Fruit fly (Drosophila melanogaster): ENCODE results near the gene CG15894.

CG15894 gene

DNA sequence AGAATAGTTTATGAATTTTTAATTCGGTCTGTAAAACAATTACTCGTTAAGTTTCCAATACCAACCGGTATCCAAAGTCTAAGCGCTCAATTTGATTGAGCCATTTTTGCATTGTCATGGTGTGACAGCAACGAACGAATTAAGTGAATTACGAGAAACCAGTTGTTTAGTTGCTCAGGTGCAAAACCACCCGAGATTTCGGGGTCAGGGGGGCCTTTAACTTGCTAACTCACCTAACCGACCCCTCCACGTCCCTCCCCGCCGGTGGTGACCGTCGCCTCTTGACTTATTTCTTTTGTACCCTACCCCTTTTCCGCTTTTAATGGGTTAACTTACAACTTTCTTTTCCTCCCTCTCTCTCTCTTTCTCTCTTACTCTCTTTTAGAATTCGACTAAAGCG is 32.7 kb downstream of the CG15894 start:
- TF ChIP-seq Pif1A (GFP tag; optimal IDR thresholded peaks at IDR 0.05) (no peak), D1 (tag; optimal IDR thresholded peaks at IDR 0.05) (no peak), CG17806 (tag; optimal IDR thresholded peaks at IDR 0.05) (no peak), gl (tag; optimal IDR thresholded peaks at IDR 0.05) (no peak), EcR (GFP tag; optimal IDR thresholded peaks at IDR 0.05) (peak; percentile 1)

DNA sequence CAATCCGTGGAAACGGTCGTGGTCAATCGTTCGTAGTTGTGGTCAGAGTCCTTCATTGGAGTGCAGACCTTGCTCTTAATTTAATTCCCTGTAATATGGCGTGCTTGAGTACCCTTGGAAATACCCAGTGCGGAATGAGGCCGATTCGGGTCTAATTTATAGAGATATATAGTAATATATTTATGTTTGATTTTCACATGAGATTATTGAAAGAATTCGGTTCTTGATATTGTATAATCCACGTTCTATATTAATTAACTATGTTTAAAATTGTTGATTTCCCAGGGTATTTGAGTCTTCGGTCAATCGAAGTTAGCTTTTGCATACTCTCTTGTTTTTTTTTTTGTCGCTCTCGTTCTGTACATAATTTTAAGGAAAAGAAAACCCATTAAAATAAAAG is 34.3 kb downstream of the CG15894 start:
- peak; percentile 13 for TF ChIP-seq CG15710 (tag; optimal IDR thresholded peaks at IDR 0.05)
- TF ChIP-seq Pif1B (GFP tag; optimal IDR thresholded peaks at IDR 0.05): peak; percentile 24
- TF ChIP-seq CG17806 (tag; optimal IDR thresholded peaks at IDR 0.05): peak; percentile 29
- TF ChIP-seq CG4496 (GFP tag; IDR thresholded peaks at IDR 0.05): no peak
- no peak for TF ChIP-seq rn (GFP tag; IDR thresholded peaks at IDR 0.05)
- TF ChIP-seq Snoo (tag; optimal IDR thresholded peaks at IDR 0.05): peak; percentile 7
- no peak for TF ChIP-seq Ets98B (GFP tag; IDR thresholded peaks at IDR 0.05)
- no peak for TF ChIP-seq gl (tag; optimal IDR thresholded peaks at IDR 0.05)
- no peak for TF ChIP-seq EcR (GFP tag; optimal IDR thresholded peaks at IDR 0.05)
- TF ChIP-seq CG9948 (tag; optimal IDR thresholded peaks at IDR 0.05): peak; percentile 45
- TF ChIP-seq CG13204 (GFP tag; optimal IDR thresholded peaks at IDR 0.05): no peak
- TF ChIP-seq CG8159 (tag; optimal IDR thresholded peaks at IDR 0.05): peak; percentile 51
- TF ChIP-seq D1 (tag; optimal IDR thresholded peaks at IDR 0.05): no peak
- TF ChIP-seq CG8301 (tag; optimal IDR thresholded peaks at IDR 0.05): peak; percentile 19
- TF ChIP-seq CG14655 (GFP tag; optimal IDR thresholded peaks at IDR 0.05): peak; percentile 45
- TF ChIP-seq Pif1A (GFP tag; optimal IDR thresholded peaks at IDR 0.05): no peak
- TF ChIP-seq CG34367 (tag; optimal IDR thresholded peaks at IDR 0.05): peak; percentile 45
- TF ChIP-seq fd96Ca (GFP tag; IDR thresholded peaks at IDR 0.05): no peak
- TF ChIP-seq CG10348 (GFP tag; IDR thresholded peaks at IDR 0.05): no peak
- TF ChIP-seq CG12605 (GFP tag; IDR thresholded peaks at IDR 0.05): no peak
- TF ChIP-seq CG32121 (GFP tag; IDR thresholded peaks at IDR 0.05): no peak

DNA sequence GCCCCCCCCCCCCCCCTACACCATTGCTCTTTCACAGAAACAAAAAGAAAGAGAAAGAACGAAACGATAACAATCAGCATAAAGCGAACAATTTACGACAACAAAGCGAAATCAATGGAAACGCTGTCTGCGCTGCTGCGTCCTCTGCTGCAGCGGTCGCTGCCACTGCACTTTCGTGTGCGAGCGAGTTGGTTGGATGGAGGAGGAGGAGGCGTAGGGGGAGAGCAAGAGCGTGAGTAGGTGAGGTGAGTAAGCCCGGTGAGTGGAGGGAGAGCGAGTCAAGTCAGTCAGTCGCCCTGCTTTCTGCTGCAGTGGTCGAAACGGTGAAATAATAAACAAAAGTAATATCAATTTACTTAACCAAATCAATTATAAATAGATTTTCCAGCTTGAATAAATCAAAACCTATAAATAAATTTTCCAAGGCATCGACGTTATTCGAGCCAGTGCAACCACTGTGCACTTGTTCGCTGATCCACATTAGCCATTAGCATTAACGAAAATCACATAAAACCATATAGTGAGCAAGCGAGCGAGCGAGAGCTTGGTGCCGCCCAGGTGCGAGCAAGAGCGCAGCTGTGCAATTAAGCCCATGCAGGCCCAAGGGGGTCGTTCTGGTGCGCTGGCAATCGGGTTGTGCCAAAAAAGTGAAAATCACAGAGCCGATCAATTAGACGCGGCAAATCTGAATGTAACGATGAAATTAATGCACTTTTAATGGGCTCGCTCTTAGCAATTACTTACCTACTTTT is 35.0 kb downstream of the CG15894 start:
- peak; percentile 71 for TF ChIP-seq CG14655 (GFP tag; optimal IDR thresholded peaks at IDR 0.05)
- TF ChIP-seq EcR (GFP tag; optimal IDR thresholded peaks at IDR 0.05): peak; percentile 98
- peak; percentile 97 for TF ChIP-seq fd96Ca (GFP tag; IDR thresholded peaks at IDR 0.05)
- peak; percentile 40 for TF ChIP-seq CG34367 (tag; optimal IDR thresholded peaks at IDR 0.05)
- TF ChIP-seq CG12605 (GFP tag; IDR thresholded peaks at IDR 0.05): peak; percentile 91
- peak; percentile 77 for TF ChIP-seq rn (GFP tag; IDR thresholded peaks at IDR 0.05)
- peak; percentile 34 for TF ChIP-seq CG13204 (GFP tag; optimal IDR thresholded peaks at IDR 0.05)
- peak; percentile 86 for TF ChIP-seq Pif1B (GFP tag; optimal IDR thresholded peaks at IDR 0.05)
- peak; percentile 40 for TF ChIP-seq CG15710 (tag; optimal IDR thresholded peaks at IDR 0.05)
- peak; percentile 98 for TF ChIP-seq Ets98B (GFP tag; IDR thresholded peaks at IDR 0.05)
- peak; percentile 98 for TF ChIP-seq CG4496 (GFP tag; IDR thresholded peaks at IDR 0.05)
- TF ChIP-seq CG8159 (tag; optimal IDR thresholded peaks at IDR 0.05): peak; percentile 57
- peak; percentile 63 for TF ChIP-seq CG17806 (tag; optimal IDR thresholded peaks at IDR 0.05)
- TF ChIP-seq CG32121 (GFP tag; IDR thresholded peaks at IDR 0.05): peak; percentile 97
- TF ChIP-seq CG9948 (tag; optimal IDR thresholded peaks at IDR 0.05): peak; percentile 39
- peak; percentile 72 for TF ChIP-seq Snoo (tag; optimal IDR thresholded peaks at IDR 0.05)
- TF ChIP-seq D1 (tag; optimal IDR thresholded peaks at IDR 0.05): no peak
- peak; percentile 77 for TF ChIP-seq CG8301 (tag; optimal IDR thresholded peaks at IDR 0.05)
- TF ChIP-seq gl (tag; optimal IDR thresholded peaks at IDR 0.05): peak; percentile 49
- peak; percentile 73 for TF ChIP-seq CG10348 (GFP tag; IDR thresholded peaks at IDR 0.05)
- peak; percentile 87 for TF ChIP-seq Pif1A (GFP tag; optimal IDR thresholded peaks at IDR 0.05)

DNA sequence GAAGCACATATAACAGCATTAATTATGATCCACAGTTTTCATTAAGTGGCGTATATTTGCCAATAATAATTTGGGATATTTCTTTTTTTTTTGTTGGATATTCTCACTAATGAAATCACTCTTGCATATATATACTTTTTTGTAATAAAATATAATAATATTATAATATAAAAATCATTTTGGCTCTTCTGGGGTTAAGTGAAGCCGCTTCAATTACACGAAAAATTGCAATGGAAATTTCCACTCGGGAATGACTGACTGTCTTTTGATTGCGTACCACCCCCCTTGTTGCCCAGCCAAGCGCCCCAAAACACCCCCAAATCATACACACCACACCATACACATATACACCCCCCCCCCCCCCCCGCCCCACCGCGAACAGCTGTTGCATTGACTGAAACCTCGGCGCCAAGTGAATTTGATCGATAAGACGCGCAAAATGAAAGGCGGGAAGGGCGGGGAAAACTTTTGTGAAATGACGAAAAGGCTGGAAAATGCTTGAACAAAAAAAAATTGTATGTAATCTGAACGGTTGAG is 35.6 kb downstream of the CG15894 start:
- peak; percentile 18 for TF ChIP-seq CG15710 (tag; optimal IDR thresholded peaks at IDR 0.05)
- TF ChIP-seq CG12605 (GFP tag; IDR thresholded peaks at IDR 0.05): no peak

DNA sequence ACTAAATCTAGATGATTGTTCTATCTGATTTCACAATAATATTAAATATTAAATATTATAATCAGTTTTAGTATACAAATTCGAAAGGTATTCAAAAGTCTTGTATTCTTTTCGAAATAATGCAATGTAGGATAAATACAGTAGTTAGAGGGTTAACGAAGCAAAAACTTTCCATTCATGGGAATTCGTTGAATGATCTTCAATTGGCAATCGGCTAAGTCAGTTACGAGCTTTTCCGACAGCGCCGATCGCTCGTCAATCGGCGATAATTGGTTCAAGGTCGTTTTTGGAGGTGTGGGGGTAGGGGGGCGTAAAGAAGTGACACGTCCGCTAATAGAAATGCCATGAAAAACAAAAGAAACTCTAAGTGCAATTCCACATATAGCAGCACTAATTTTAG is 37.1 kb downstream of the CG15894 start:
- no peak for TF ChIP-seq CG34367 (tag; optimal IDR thresholded peaks at IDR 0.05)
- TF ChIP-seq rn (GFP tag; IDR thresholded peaks at IDR 0.05): no peak
- TF ChIP-seq CG14655 (GFP tag; optimal IDR thresholded peaks at IDR 0.05): no peak
- TF ChIP-seq CG32121 (GFP tag; IDR thresholded peaks at IDR 0.05): peak; percentile 27; the same call in 1 of the 2 replicates

DNA sequence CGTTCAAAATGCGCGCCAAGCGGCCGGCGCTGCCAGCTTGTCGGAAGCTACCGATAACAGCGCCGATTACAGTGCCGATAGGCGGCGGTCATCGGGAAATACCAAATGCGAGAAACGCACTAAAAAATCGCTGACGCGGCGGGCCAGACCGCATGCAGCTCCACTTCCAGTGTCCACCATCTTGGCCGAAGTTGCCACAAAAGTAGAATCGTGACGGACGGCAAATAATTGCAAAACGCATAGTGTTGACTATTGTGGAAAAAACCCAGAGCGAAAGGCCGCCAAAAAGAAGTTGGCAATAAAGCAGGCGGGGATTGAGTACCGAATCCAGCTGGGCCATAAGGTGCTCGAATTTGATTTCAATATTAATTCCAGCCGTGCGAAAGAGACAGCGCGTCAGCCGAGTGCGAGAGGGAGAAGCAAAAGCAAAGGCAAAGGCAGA is 37.9 kb downstream of the CG15894 start, which contains the start of gene CG3847:
CG3847 (plus strand) TSS at position 178 of the 442 bp plus-strand sequence.
- no peak for TF ChIP-seq Pif1B (GFP tag; optimal IDR thresholded peaks at IDR 0.05)
- peak; percentile 11 for TF ChIP-seq CG15710 (tag; optimal IDR thresholded peaks at IDR 0.05)
- no peak for TF ChIP-seq CG17806 (tag; optimal IDR thresholded peaks at IDR 0.05)
- no peak for TF ChIP-seq CG13204 (GFP tag; optimal IDR thresholded peaks at IDR 0.05)
- no peak; the same call in 1 of the 2 replicates for TF ChIP-seq Ets98B (GFP tag; IDR thresholded peaks at IDR 0.05)
- no peak for TF ChIP-seq fd96Ca (GFP tag; IDR thresholded peaks at IDR 0.05)
- TF ChIP-seq CG14655 (GFP tag; optimal IDR thresholded peaks at IDR 0.05): no peak
- no peak for TF ChIP-seq CG34367 (tag; optimal IDR thresholded peaks at IDR 0.05)
- no peak for TF ChIP-seq EcR (GFP tag; optimal IDR thresholded peaks at IDR 0.05)
- no peak for TF ChIP-seq CG8301 (tag; optimal IDR thresholded peaks at IDR 0.05)
- TF ChIP-seq gl (tag; optimal IDR thresholded peaks at IDR 0.05): no peak
- no peak for TF ChIP-seq CG9948 (tag; optimal IDR thresholded peaks at IDR 0.05)
- TF ChIP-seq Snoo (tag; optimal IDR thresholded peaks at IDR 0.05): no peak
- TF ChIP-seq rn (GFP tag; IDR thresholded peaks at IDR 0.05): no peak
- no peak for TF ChIP-seq Pif1A (GFP tag; optimal IDR thresholded peaks at IDR 0.05)
- TF ChIP-seq CG32121 (GFP tag; IDR thresholded peaks at IDR 0.05): peak; percentile 36; the same call in 1 of the 2 replicates
- peak; percentile 38; the same call in 1 of the 3 replicates for TF ChIP-seq CG4496 (GFP tag; IDR thresholded peaks at IDR 0.05)
- TF ChIP-seq CG12605 (GFP tag; IDR thresholded peaks at IDR 0.05): no peak
- TF ChIP-seq CG10348 (GFP tag; IDR thresholded peaks at IDR 0.05): no peak
- peak; percentile 10 for TF ChIP-seq CG8159 (tag; optimal IDR thresholded peaks at IDR 0.05)
- TF ChIP-seq D1 (tag; optimal IDR thresholded peaks at IDR 0.05): no peak

Data from whole organism, pupa.